Worm (Caenorhabditis elegans): ENCODE results near the gene T07G12.4.

The T07G12.4 gene

DNA sequence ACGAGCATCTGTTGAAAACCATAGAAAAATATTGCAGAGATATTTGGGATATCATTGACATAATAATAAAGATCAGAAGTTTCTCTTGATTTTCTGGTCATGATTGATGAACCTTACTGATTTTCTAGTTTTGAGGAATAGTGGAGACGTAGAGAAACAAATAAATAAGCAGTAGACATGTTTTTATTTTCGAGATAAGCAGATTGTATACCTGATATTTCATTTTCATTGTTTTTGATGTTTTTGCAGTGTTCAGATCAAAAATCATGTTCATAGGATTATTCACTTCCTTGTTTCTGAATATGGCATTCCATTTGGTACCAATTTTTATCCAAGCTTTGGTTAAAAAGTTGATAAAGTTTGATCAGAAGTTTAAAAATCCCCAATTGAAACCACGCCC lies at the start of gene T07G12.4:
TSS of gene T07G12.4 (minus strand) at position 101 of the 400 bp plus-strand sequence.
- TF ChIP-seq aha-1 (tag) (peak; percentile 82), mxl-3 (GFP tag; optimal IDR thresholded peaks at IDR 0.05) (no peak), dmd-6 (GFP tag; IDR thresholded peaks at IDR 0.05) (no peak)

DNA sequence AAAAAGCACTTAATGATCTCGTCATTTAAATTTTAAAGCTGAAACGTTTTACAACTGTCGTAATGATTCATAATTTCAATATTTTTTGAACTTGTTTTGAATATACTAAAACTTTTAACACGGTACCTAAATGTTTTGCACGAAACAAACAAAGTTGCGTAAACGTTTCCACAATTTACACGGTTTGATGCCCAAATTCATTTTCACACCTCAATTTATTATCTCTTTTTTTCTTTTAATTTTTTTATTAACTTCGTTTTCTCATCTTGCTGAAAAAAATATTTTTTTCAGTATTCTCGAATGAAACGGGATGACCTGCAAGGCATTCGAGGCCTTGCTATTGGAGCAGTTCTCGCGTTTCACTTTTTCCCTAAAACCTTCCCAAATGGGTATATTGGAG lies 45.8 kb upstream of the T07G12.4 start, which contains the start of gene oac-8:
TSS of gene oac-8 (plus strand) at position 301 of the 400 bp plus-strand sequence.
- no peak for TF ChIP-seq nhr-111 (GFP tag; optimal IDR thresholded peaks at IDR 0.05)
- TF ChIP-seq unc-62 (GFP tag; optimal IDR thresholded peaks at IDR 0.05 in 1 of 2): no peak
- no peak for TF ChIP-seq unc-62 (tag; optimal IDR thresholded peaks at IDR 0.05)
- no peak for TF ChIP-seq dve-1 (tag; optimal IDR thresholded peaks at IDR 0.05; ENCODE audit: insufficient read depth)
- no peak for TF ChIP-seq madf-5 (GFP tag; IDR thresholded peaks at IDR 0.05)
- no peak for TF ChIP-seq dpl-1 (GFP tag; optimal IDR thresholded peaks at IDR 0.05)
- TF ChIP-seq zip-11 (GFP tag; IDR thresholded peaks at IDR 0.05): no peak
- no peak for TF ChIP-seq egl-27 (tag; optimal IDR thresholded peaks at IDR 0.05)
- TF ChIP-seq lin-1 (GFP tag; IDR thresholded peaks at IDR 0.05): no peak
- no peak for TF ChIP-seq ZK546.5 (tag; optimal IDR thresholded peaks at IDR 0.05)
- no peak for TF ChIP-seq rbr-2 (tag; optimal IDR thresholded peaks at IDR 0.05)
- TF ChIP-seq ces-1 (GFP tag; optimal IDR thresholded peaks at IDR 0.05): no peak
- no peak for TF ChIP-seq nhr-41 (GFP tag; IDR thresholded peaks at IDR 0.05)
- no peak for TF ChIP-seq nhr-10 (tag; optimal IDR thresholded peaks at IDR 0.05)
- TF ChIP-seq ceh-82 (tag; optimal IDR thresholded peaks at IDR 0.05): no peak

DNA sequence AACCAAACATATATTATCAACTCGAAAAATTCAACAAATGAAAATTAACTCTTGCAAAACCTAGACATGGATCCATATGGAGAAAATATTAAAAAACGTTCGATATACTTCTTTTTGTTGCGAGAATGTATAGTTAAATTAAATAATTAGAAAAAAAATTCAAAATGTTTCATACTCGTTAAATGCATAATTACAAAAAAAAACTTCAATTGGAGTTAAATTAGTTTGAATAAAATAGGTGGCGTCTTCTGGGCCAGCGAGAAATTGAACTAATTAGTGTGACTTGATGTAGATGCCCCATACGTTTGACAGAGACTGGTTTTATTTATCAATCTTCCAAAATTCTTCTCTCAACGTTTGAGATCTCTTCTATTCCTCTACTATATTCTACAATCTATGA lies 39.9 kb upstream of the T07G12.4 start, which contains the start of gene lgc-43:
TSS of gene lgc-43 (plus strand) at position 301 of the 400 bp plus-strand sequence.
- TF ChIP-seq lin-13 (GFP tag; optimal IDR thresholded peaks at IDR 0.05) (no peak), ceh-62 (tag; optimal IDR thresholded peaks at IDR 0.05) (no peak), ztf-7 (tag; optimal IDR thresholded peaks at IDR 0.05) (no peak), skn-1 (tag; optimal IDR thresholded peaks at IDR 0.05) (no peak), mes-2 (tag; optimal IDR thresholded peaks at IDR 0.05; ENCODE audit: poor library complexity, severe bottlenecking) (no peak), unc-130 (GFP tag; optimal IDR thresholded peaks at IDR 0.05) (no peak), lin-29 (GFP tag; IDR thresholded peaks at IDR 0.05) (no peak), ces-1 (GFP tag; optimal IDR thresholded peaks at IDR 0.05) (no peak), ztf-11 (tag; optimal IDR thresholded peaks at IDR 0.05) (no peak), daf-12 (tag; optimal IDR thresholded peaks at IDR 0.05) (no peak), Y48G9A.11 (GFP tag; IDR thresholded peaks at IDR 0.05) (no peak), cey-2 (tag; optimal IDR thresholded peaks at IDR 0.05; ENCODE audit: borderline replicate concordance, insufficient read depth) (no peak), lsy-2 (tag; optimal IDR thresholded peaks at IDR 0.05) (no peak), dmd-8 (GFP tag; IDR thresholded peaks at IDR 0.05) (no peak), nhr-237 (tag; optimal IDR thresholded peaks at IDR 0.05) (no peak), T20F7.1 (GFP tag; optimal IDR thresholded peaks at IDR 0.05) (no peak)

DNA sequence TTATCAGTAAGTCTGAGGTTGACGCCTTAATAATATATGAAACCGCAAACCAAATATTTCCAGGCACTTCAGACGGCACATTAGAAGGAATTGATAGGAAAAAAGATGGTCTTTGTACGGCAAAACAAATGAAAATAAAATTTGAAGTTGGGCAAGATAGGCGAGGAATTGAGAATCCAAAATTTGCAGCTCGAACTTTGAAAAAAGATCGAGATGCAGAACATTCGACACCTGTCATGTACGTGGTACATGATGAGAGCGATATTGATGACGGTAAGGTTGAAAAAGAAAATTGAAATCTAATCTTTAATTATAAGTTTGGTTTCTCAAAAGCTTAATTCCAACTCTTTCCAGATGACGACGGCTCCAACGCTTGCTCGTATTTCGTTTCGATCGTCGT lies 39.1 kb upstream of the T07G12.4 start:
- peak; percentile 91 for TF ChIP-seq aha-1 (tag)
- TF ChIP-seq spr-1 (tag; optimal IDR thresholded peaks at IDR 0.05): no peak

DNA sequence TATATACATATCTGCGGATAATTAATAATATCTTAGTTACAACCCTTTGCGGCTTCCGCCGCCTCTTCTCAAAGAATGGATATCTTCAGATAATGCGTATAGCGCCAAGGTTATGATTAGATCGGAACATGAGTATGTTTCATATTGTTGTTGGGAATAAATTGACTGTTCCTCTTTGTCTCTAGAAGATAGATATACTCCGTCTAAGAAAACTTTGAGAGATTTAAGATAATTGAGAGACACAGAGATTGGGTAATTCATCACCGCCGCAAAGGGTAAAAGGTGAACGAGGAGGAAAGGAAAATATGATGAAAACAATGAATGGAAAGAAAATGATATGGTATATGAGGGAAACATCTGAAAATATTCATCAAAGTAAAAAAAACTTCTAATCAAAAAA lies 38.1 kb upstream of the T07G12.4 start:
- TF ChIP-seq unc-62 (GFP tag; optimal IDR thresholded peaks at IDR 0.05 in 1 of 2): peak in 1 of 2 experiments; percentile 24
- TF ChIP-seq unc-62 (tag; optimal IDR thresholded peaks at IDR 0.05): no peak
- TF ChIP-seq php-3 (GFP tag; IDR thresholded peaks at IDR 0.05): no peak

All from whole organism, L4 larva.